Worm (Caenorhabditis elegans) whole organism, late embryonic: Measurements from ENCODE around the gene hot-4.

Source experiments
- C38D4.7 ChIP-seq: fragments of 200-800 bp; sonication (Bioruptor generic); optimal IDR thresholded peaks from 2 replicates; lab custom pipeline; 2018; ENCODE audit warnings: mild to moderate bottlenecking, missing genetic modification characterization, moderate library complexity, missing compliant biosample characterization
- ama-1 ChIP-seq: fragments of 150-350 bp; optimal IDR thresholded peaks from 2 replicates; lab custom pipeline; 2014
- ceh-14 ChIP-seq: sonication (generic microtip); optimal IDR thresholded peaks from 2 replicates; lab custom pipeline; 2016; ENCODE audit warnings: missing genotype, missing genetic modification characterization, missing compliant biosample characterization
- ceh-19 ChIP-seq: fragments of 200-800 bp; sonication (Bioruptor generic); optimal IDR thresholded peaks from 2 replicates; lab custom pipeline; 2018; ENCODE audit warnings: mild to moderate bottlenecking, missing genetic modification characterization, missing compliant biosample characterization
- ceh-22 ChIP-seq: sonication (generic microtip); optimal IDR thresholded peaks from 2 replicates; lab custom pipeline; 2017; ENCODE audit warnings: missing biosample characterization, missing genetic modification characterization
- ceh-24 ChIP-seq: sonication (generic microtip); optimal IDR thresholded peaks from 2 replicates; lab custom pipeline; 2016; ENCODE audit warnings: mild to moderate bottlenecking, missing genetic modification characterization, missing compliant biosample characterization
- ceh-30 ChIP-seq: fragments of 150-350 bp; optimal IDR thresholded peaks from 2 replicates; lab custom pipeline; 2014; ENCODE audit warnings: missing biosample characterization, missing genetic modification characterization
- ceh-45 ChIP-seq: fragments of 200-800 bp; sonication (Bioruptor generic); IDR thresholded peaks from 2 replicates; pipeline ENCODE4 v1.3.6; 2022; ENCODE audit warnings: missing genetic modification reagents, missing genetic modification characterization, missing compliant biosample characterization
- ceh-48 ChIP-seq: sonication (generic microtip); optimal IDR thresholded peaks from 2 replicates; lab custom pipeline; 2016; ENCODE audit warnings: missing genetic modification characterization, inconsistent platforms, missing compliant biosample characterization
- ceh-6 ChIP-seq: fragments of 200-800 bp; sonication (Bioruptor generic); optimal IDR thresholded peaks from 2 replicates; lab custom pipeline; 2018; ENCODE audit warnings: mild to moderate bottlenecking, missing genetic modification characterization, missing compliant biosample characterization
- ceh-9 ChIP-seq: sonication (generic microtip); optimal IDR thresholded peaks from 2 replicates; lab custom pipeline; 2016; ENCODE audit warnings: mild to moderate bottlenecking, missing genetic modification characterization, inconsistent platforms, missing compliant biosample characterization
- dmd-4 ChIP-seq: sonication (generic microtip); optimal IDR thresholded peaks from 2 replicates; lab custom pipeline; 2016; ENCODE audit warnings: borderline replicate concordance, missing genetic modification characterization, missing compliant biosample characterization
- elt-2 ChIP-seq: sonication (generic microtip); optimal IDR thresholded peaks from 2 replicates; lab custom pipeline; 2016; ENCODE audit warnings: missing genetic modification reagents, missing genetic modification characterization, missing compliant biosample characterization
- eyg-1 ChIP-seq: sonication (generic microtip); optimal IDR thresholded peaks from 2 replicates; lab custom pipeline; 2016; ENCODE audit warnings: missing genotype, missing genetic modification characterization, missing compliant biosample characterization
- fkh-6 ChIP-seq: sonication (generic microtip); optimal IDR thresholded peaks from 2 replicates; lab custom pipeline; 2016; ENCODE audit warnings: missing genetic modification characterization, missing compliant biosample characterization
- gmeb-2 ChIP-seq: sonication (generic microtip); optimal IDR thresholded peaks from 2 replicates; lab custom pipeline; 2016; ENCODE audit warnings: missing genetic modification characterization, inconsistent platforms, missing compliant biosample characterization
- hlh-13 ChIP-seq: fragments of 200-800 bp; sonication (Bioruptor generic); optimal IDR thresholded peaks from 2 replicates; lab custom pipeline; 2018; ENCODE audit warnings: mild to moderate bottlenecking, missing genetic modification characterization, missing compliant biosample characterization
- hlh-15 ChIP-seq: sonication (generic microtip); optimal IDR thresholded peaks from 2 replicates; lab custom pipeline; 2016; ENCODE audit warnings: missing genetic modification characterization, missing compliant biosample characterization
- hlh-30 ChIP-seq: sonication (generic microtip); optimal IDR thresholded peaks from 2 replicates; lab custom pipeline; 2017; ENCODE audit warnings: antibody characterized with exemption, missing genetic modification characterization, missing compliant biosample characterization; ENCODE audit not compliant: insufficient read depth
- lim-6 ChIP-seq: sonication (generic microtip); optimal IDR thresholded peaks from 2 replicates; lab custom pipeline; 2016; ENCODE audit warnings: missing genetic modification characterization, missing compliant biosample characterization
- nfya-1 ChIP-seq: sonication (generic microtip); optimal IDR thresholded peaks from 2 replicates; lab custom pipeline; 2017; ENCODE audit warnings: missing genetic modification characterization, mild to moderate bottlenecking, missing compliant biosample characterization, antibody characterized with exemption, moderate library complexity
- nhr-11 ChIP-seq: fragments of 150-350 bp; optimal IDR thresholded peaks from 2 replicates; lab custom pipeline; 2014; ENCODE audit warnings: missing biosample characterization, missing genetic modification characterization
- nhr-232 ChIP-seq: sonication (generic microtip); optimal IDR thresholded peaks from 2 replicates; lab custom pipeline; 2016; ENCODE audit warnings: missing genetic modification characterization, missing compliant biosample characterization
- npax-4 ChIP-seq: sonication (generic microtip); optimal IDR thresholded peaks from 2 replicates; lab custom pipeline; 2016; ENCODE audit warnings: missing genetic modification characterization, missing compliant biosample characterization
- pag-3 ChIP-seq: sonication (generic microtip); optimal IDR thresholded peaks from 2 replicates; lab custom pipeline; 2016; ENCODE audit warnings: missing compliant biosample characterization, missing genetic modification characterization, borderline replicate concordance
- pat-9 ChIP-seq: fragments of 200-800 bp; sonication (Bioruptor generic); optimal IDR thresholded peaks from 2 replicates; lab custom pipeline; 2018; ENCODE audit warnings: mild to moderate bottlenecking, missing genetic modification characterization, moderate library complexity, missing compliant biosample characterization
- pros-1 ChIP-seq: fragments of 150-350 bp; optimal IDR thresholded peaks from 2 replicates; lab custom pipeline; 2014; ENCODE audit warnings: missing biosample characterization, missing genetic modification reagents, missing genetic modification characterization
- ref-2 ChIP-seq: sonication (generic microtip); optimal IDR thresholded peaks from 2 replicates; lab custom pipeline; 2016; ENCODE audit warnings: missing genetic modification characterization, missing compliant biosample characterization
- sdc-2 ChIP-seq: sonication (generic microtip); optimal IDR thresholded peaks from 2 replicates; lab custom pipeline; 2016; ENCODE audit warnings: missing genotype, missing genetic modification characterization, missing compliant biosample characterization
- tbx-7 ChIP-seq: sonication (generic microtip); optimal IDR thresholded peaks from 2 replicates; lab custom pipeline; 2016; ENCODE audit warnings: missing genotype, missing genetic modification characterization, missing compliant biosample characterization
- unc-3 ChIP-seq, 2 experiments: fragments of 200-800 bp in 1 of 2; sonication (Bioruptor generic) in 1 of 2; sonication (generic microtip) in 1 of 2; conservative IDR thresholded peaks in 1 of 2; optimal IDR thresholded peaks in 1 of 2; 2 replicates each; pipeline versions ENCODE4 v1.3.6 to Lab custom; 2016 to 2022; ENCODE audit warnings: missing compliant biosample characterization in 2 of 2, missing genetic modification characterization in 2 of 2, missing genetic modification reagents in 1 of 2
- unc-42 ChIP-seq: sonication (generic microtip); optimal IDR thresholded peaks from 2 replicates; lab custom pipeline; 2016; ENCODE audit warnings: missing genotype, missing genetic modification characterization, missing compliant biosample characterization

hot-4 gene

ce11 chrIII:6180294-6180693 lies 36.9 kb upstream of the hot-4 start:
- TF ChIP-seq C38D4.7 (GFP tag; lab: Kevin White, UChicago) = no peak
- peak; percentile 20 for TF ChIP-seq elt-2 (tag; lab: Kevin White, UChicago)

ce11 chrIII:6183118-6183517 lies 34.1 kb upstream of the hot-4 start, which contains the start of gene nas-28:
nas-28 (minus strand) TSS chrIII:6183218.
- TF ChIP-seq eyg-1 (tag; lab: Kevin White, UChicago) = no peak

- peak; percentile 9 for TF ChIP-seq unc-42
- TF ChIP-seq, all 69 proteins: peak for 1; not testable (repeated sequence) for 68
Observed at ce11 chrIII:6188020-6188419, 29.2 kb upstream of the hot-4 start.

- TF ChIP-seq elt-2 (tag; lab: Kevin White, UChicago) = no peak
- TF ChIP-seq hlh-13 = no peak
- TF ChIP-seq pros-1 = no peak
- TF ChIP-seq ceh-19 = no peak
- TF ChIP-seq lim-6 (tag; lab: Kevin White, UChicago) = no peak
- TF ChIP-seq C38D4.7 (GFP tag; lab: Kevin White, UChicago) = no peak
- TF ChIP-seq nhr-11 (tag; lab: Kevin White, UChicago) = no peak
- TF ChIP-seq ref-2 (tag; lab: Kevin White, UChicago) = no peak
- no peak for TF ChIP-seq hlh-30 (tag; lab: Kevin White, UChicago)
- no peak for TF ChIP-seq dmd-4 (tag; lab: Kevin White, UChicago)
- no peak for TF ChIP-seq ceh-22 (tag; lab: Kevin White, UChicago)
- TF ChIP-seq nhr-232 (tag; lab: Kevin White, UChicago) = no peak
- TF ChIP-seq sdc-2 (tag; lab: Kevin White, UChicago) = no peak
- TF ChIP-seq eyg-1 (tag; lab: Kevin White, UChicago) = no peak
- no peak for TF ChIP-seq ama-1 (lab: Kevin White, UChicago)
- TF ChIP-seq ceh-6 (GFP tag; lab: Kevin White, UChicago) = no peak
- no peak for TF ChIP-seq hlh-15 (tag; lab: Kevin White, UChicago)
- TF ChIP-seq tbx-7 (tag; lab: Kevin White, UChicago) = no peak
- TF ChIP-seq npax-4 (tag; lab: Kevin White, UChicago) = no peak
- no peak for TF ChIP-seq pat-9 (tag; lab: Kevin White, UChicago)
Observed at ce11 chrIII:6190810-6191209, 26.4 kb upstream of the hot-4 start, which contains the start of gene C23G10.5. C23G10.5 (plus strand) TSS chrIII:6191110.

ce11 chrIII:6194480-6194879 lies 22.7 kb upstream of the hot-4 start, which contains the start of gene ugt-66:
ugt-66 (minus strand) TSS chrIII:6194580.
- no peak for TF ChIP-seq ceh-9 (tag; lab: Kevin White, UChicago)
- TF ChIP-seq ceh-45 (GFP tag; lab: Robert Waterston, UW) = no peak
- no peak for TF ChIP-seq ceh-48 (tag; lab: Kevin White, UChicago)
- no peak for TF ChIP-seq npax-4 (tag; lab: Kevin White, UChicago)
- TF ChIP-seq unc-3 (GFP tag; conservative IDR thresholded peaks at IDR 0.05; lab: Robert Waterston, UW) = no peak
- TF ChIP-seq unc-3 (tag; optimal IDR thresholded peaks at IDR 0.05; lab: Kevin White, UChicago) = no peak
- no peak for TF ChIP-seq sdc-2 (tag; lab: Kevin White, UChicago)
- no peak for TF ChIP-seq fkh-6 (tag; lab: Kevin White, UChicago)
- no peak for TF ChIP-seq ceh-14 (tag; lab: Kevin White, UChicago)
- TF ChIP-seq ceh-30 = no peak
- no peak for TF ChIP-seq nfya-1 (tag; lab: Kevin White, UChicago)
- no peak for TF ChIP-seq hlh-30 (tag; lab: Kevin White, UChicago)
- TF ChIP-seq ceh-24 = no peak
- no peak for TF ChIP-seq gmeb-2 (tag; lab: Kevin White, UChicago)
- TF ChIP-seq pag-3 = no peak
